Worm (Caenorhabditis elegans): ENCODE data around the gene toe-1.

ce11 chrII:4438601-4439000 lies 13.6 kb downstream of the toe-1 start, which contains the start of gene nhr-16:
- TF ChIP-seq ceh-27 (GFP tag; optimal IDR thresholded peaks at IDR 0.05), result no peak
- TF ChIP-seq lin-35 (GFP tag; optimal IDR thresholded peaks at IDR 0.05), result no peak
- no peak for TF ChIP-seq F57C9.4 (tag; optimal IDR thresholded peaks at IDR 0.05)
- TF ChIP-seq ceh-79 (tag; optimal IDR thresholded peaks at IDR 0.05), result no peak
- TF ChIP-seq dox-1 (GFP tag; IDR thresholded peaks at IDR 0.05), result no peak
- no peak for TF ChIP-seq B0019.2 (GFP tag; conservative IDR thresholded peaks at IDR 0.05)
- no peak for TF ChIP-seq ets-4 (GFP tag; optimal IDR thresholded peaks at IDR 0.05)
- no peak for TF ChIP-seq nfya-1 (tag; optimal IDR thresholded peaks at IDR 0.05; ENCODE audit: borderline replicate concordance, insufficient read depth)
- no peak for TF ChIP-seq him-1 (tag; optimal IDR thresholded peaks at IDR 0.05)
- no peak for TF ChIP-seq F10E7.11 (tag; optimal IDR thresholded peaks at IDR 0.05)

All from whole organism, young adult.